Fruit fly (Drosophila melanogaster): ENCODE measurements around the gene CG3526.

The CG3526 gene

dm6 chrX:2860955-2861354 lies 29.6 kb upstream of the CG3526 start (continued):
- TF ChIP-seq onecut (GFP tag; IDR thresholded peaks at IDR 0.05) (no peak; the same call in 1 of the 2 replicates), CG8290 (GFP tag; optimal IDR thresholded peaks at IDR 0.05) (no peak), CG8290 (tag; optimal IDR thresholded peaks at IDR 0.05) (peak in 1 of 2 experiments; percentile 11), CG11695 (GFP tag; IDR thresholded peaks at IDR 0.05) (no peak), CG11723 (GFP tag; optimal IDR thresholded peaks at IDR 0.05) (no peak), br (optimal IDR thresholded peaks at IDR 0.05) (no peak), HmgZ (tag; optimal IDR thresholded peaks at IDR 0.05) (no peak), CG9727 (GFP tag; optimal IDR thresholded peaks at IDR 0.05) (peak; percentile 11), CG9215 (GFP tag; IDR thresholded peaks at IDR 0.05) (no peak), mld (GFP tag; IDR thresholded peaks at IDR 0.05; ENCODE audit: partially characterized antibody) (no peak), CG7928 (GFP tag; optimal IDR thresholded peaks at IDR 0.05) (no peak), mam (GFP tag; optimal IDR thresholded peaks at IDR 0.05) (no peak), kni (GFP tag; optimal IDR thresholded peaks at IDR 0.05) (no peak), ttk (GFP tag; IDR thresholded peaks at IDR 0.05) (peak; percentile 42; the same call in 1 of the 2 replicates), CG4617 (GFP tag; optimal IDR thresholded peaks at IDR 0.05; ENCODE audit: borderline replicate concordance) (no peak), Fer3 (tag; optimal IDR thresholded peaks at IDR 0.05) (peak; percentile 22), CG15269 (tag; optimal IDR thresholded peaks at IDR 0.05) (peak; percentile 39), unc-4 (GFP tag; IDR thresholded peaks at IDR 0.05; ENCODE audit: partially characterized antibody) (no peak), CG1603 (tag; optimal IDR thresholded peaks at IDR 0.05) (peak; percentile 38), Antp (GFP tag; optimal IDR thresholded peaks at IDR 0.05) (no peak), sr (GFP tag; IDR thresholded peaks at IDR 0.05) (no peak), chif (GFP tag; optimal IDR thresholded peaks at IDR 0.05) (peak in 1 of 2 experiments; percentile 23), psq (GFP tag; optimal IDR thresholded peaks at IDR 0.05) (no peak), CG1647 (GFP tag; optimal IDR thresholded peaks at IDR 0.05) (no peak), tin (GFP tag; optimal IDR thresholded peaks at IDR 0.05) (peak; percentile 26), exex (tag; optimal IDR thresholded peaks at IDR 0.05) (no peak), maf-S (GFP tag; optimal IDR thresholded peaks at IDR 0.05) (no peak), CG4360 (GFP tag; IDR thresholded peaks at IDR 0.05) (no peak), Xbp1 (GFP tag; optimal IDR thresholded peaks at IDR 0.05) (peak; percentile 52), CG15696 (tag; optimal IDR thresholded peaks at IDR 0.05) (no peak), CHES-1-like (GFP tag; optimal IDR thresholded peaks at IDR 0.05) (no peak), chinmo (GFP tag; IDR thresholded peaks at IDR 0.05; ENCODE audit: partially characterized antibody) (no peak), Sox100B (GFP tag; optimal IDR thresholded peaks at IDR 0.05) (no peak), CG8359 (GFP tag; optimal IDR thresholded peaks at IDR 0.05; ENCODE audit: borderline replicate concordance) (no peak), zf30C (GFP tag; optimal IDR thresholded peaks at IDR 0.05) (no peak), CG15479 (GFP tag; optimal IDR thresholded peaks at IDR 0.05) (no peak), sens-2 (GFP tag; IDR thresholded peaks at IDR 0.05) (no peak), zen (tag; optimal IDR thresholded peaks at IDR 0.05) (no peak), NFAT (GFP tag; IDR thresholded peaks at IDR 0.05) (no peak), Optix (GFP tag; IDR thresholded peaks at IDR 0.05) (peak; percentile 48; the same call in 1 of the 3 replicates), CG8388 (GFP tag; optimal IDR thresholded peaks at IDR 0.05) (peak; percentile 5), vvl (GFP tag; IDR thresholded peaks at IDR 0.05) (peak; percentile 57; the same call in 1 of the 2 replicates), CG31365 (tag; optimal IDR thresholded peaks at IDR 0.05) (no peak), CG13424 (tag; optimal IDR thresholded peaks at IDR 0.05) (peak; percentile 31), Dll (GFP tag; IDR thresholded peaks at IDR 0.05; ENCODE audit: partially characterized antibody) (no peak), danr (GFP tag; IDR thresholded peaks at IDR 0.05) (no peak), trem (tag; optimal IDR thresholded peaks at IDR 0.05) (no peak), CG3995 (GFP tag; optimal IDR thresholded peaks at IDR 0.05) (no peak), CG8924 (tag; optimal IDR thresholded peaks at IDR 0.05) (peak; percentile 2), prd (optimal IDR thresholded peaks at IDR 0.05) (no peak), prd (GFP tag; IDR thresholded peaks at IDR 0.05) (peak; percentile 42; the same call in 1 of the 3 replicates), CG1832 (GFP tag; optimal IDR thresholded peaks at IDR 0.05) (no peak)
